Worm (Caenorhabditis elegans) whole organism, dauer: Measurements from ENCODE around the gene scl-13.

Experiments
- unc-62 ChIP-seq: sonication (generic microtip); optimal IDR thresholded peaks from 2 replicates; lab custom pipeline; 2017; ENCODE audit warnings: missing biosample characterization, missing genetic modification reagents, missing genetic modification characterization

Gene scl-13

DNA sequence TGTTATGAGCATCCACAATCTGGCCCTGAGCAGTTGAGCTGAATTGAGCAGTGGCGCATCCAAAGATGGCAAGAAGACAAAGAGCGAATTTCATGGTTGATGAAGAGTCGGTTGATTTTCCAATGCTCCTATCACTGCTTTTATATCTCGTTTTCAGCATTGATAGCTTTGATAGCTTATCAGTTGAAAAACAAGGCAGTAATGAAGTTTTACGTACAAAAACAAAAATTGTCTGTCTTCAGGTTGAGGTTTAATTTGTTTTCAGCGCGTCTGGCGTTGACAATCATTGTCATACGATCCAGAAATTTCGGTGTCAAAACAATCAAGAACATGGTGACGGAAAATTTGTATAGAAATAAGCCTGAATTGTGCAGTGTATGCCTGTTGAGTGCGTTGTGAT, at the start of gene scl-13:
Gene scl-13 (minus strand): TSS at position 101 of the 400 bp plus-strand sequence.
- no peak for TF ChIP-seq unc-62 (GFP tag; lab: Kevin White, UChicago)

ce11 chrV:3860123-3860522, 48.7 kb upstream of the scl-13 start, which contains the start of gene nhr-189:
Gene nhr-189 (minus strand): TSS chrV:3860243.
- TF ChIP-seq unc-62 (GFP tag; lab: Kevin White, UChicago), result no peak

DNA sequence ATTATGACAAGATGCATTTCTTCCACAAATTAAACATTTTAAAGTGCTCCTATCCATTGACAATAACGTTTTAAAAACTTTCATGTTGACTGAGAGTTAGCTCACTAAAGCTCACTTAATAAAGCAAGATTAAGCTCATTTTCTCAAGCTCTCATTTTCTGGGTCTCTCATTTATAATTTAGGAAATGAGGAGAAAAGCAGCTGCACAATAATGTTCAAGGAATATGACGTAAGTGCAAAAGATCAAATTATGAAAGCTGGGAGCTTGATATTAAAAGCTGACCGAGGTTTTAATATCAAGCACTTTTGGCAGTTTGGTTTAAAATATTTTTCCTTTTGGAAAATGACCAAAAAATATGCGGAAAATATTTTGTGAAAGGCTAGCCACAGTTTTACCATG, 46.3 kb upstream of the scl-13 start, which contains the start of gene nhr-188:
Gene nhr-188 (minus strand): TSS at position 84 of the 400 bp plus-strand sequence.
- TF ChIP-seq unc-62 (GFP tag; lab: Kevin White, UChicago), result no peak

DNA sequence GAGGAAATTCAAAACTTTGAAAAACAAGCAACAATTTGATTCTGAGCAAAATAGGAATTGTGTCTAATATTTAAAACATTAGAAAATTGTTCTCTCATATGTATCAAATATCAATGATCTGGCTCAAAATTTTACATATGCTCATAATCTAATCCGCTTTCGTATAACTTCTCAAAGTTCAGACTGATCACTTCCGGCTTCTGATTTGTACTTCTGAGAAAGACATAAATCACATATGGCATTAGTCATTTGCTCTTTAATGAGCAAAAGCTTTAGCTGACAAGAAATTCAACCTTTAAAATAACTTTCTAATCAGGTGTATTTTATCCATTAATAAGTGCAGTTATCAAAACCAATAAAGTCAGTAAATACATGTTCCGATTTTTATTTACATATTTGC, 44.5 kb upstream of the scl-13 start:
- no peak for TF ChIP-seq unc-62 (GFP tag; lab: Kevin White, UChicago)

DNA sequence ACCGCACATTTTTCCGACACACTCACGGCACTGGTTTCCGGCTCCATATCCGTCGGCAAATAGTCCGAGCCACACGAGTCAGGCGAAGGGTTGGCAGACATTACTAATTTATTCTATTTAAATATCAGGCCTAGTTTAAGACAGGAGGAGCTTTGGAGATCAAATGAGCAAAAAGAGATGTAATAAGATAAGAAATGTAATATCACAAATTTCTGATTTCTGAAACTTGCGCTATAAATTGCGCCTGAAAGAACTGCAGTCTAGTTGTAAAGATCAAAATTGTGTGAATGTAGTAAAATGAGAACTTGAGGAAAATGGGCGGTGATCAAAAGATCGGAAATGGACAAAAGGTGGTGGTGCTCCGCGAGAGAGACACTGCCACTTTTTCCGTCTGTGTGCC, 43.4 kb upstream of the scl-13 start, which contains the start of gene nhr-186:
Gene nhr-186 (minus strand): TSS at position 101 of the 400 bp plus-strand sequence.
- TF ChIP-seq unc-62 (GFP tag; lab: Kevin White, UChicago), result no peak

DNA sequence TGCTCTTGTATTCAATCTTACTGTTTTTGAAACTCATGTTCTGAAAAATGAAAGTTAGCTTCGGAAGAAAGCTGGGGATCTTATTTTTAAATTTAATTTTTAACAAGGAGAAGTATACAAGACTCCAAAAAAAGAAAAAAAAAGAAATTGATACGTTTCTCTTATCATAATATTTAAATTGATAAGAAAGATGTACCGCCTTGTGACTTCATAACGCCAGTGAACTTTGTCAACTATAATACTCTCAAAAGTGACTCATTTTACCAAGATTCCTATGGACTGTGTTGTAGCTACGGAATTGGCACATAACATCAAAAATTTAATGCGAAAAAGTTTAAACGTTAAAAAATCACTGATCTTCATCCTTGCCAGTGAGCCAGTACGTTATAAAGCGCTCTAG, 40.3 kb upstream of the scl-13 start:
- no peak for TF ChIP-seq unc-62 (GFP tag; lab: Kevin White, UChicago)

- TF ChIP-seq unc-62 (GFP tag; lab: Kevin White, UChicago), result no peak
Observed at ce11 chrV:3847268-3847667, 35.8 kb upstream of the scl-13 start, which contains the start of gene nhr-185. Gene nhr-185 (minus strand): TSS chrV:3847368.

DNA sequence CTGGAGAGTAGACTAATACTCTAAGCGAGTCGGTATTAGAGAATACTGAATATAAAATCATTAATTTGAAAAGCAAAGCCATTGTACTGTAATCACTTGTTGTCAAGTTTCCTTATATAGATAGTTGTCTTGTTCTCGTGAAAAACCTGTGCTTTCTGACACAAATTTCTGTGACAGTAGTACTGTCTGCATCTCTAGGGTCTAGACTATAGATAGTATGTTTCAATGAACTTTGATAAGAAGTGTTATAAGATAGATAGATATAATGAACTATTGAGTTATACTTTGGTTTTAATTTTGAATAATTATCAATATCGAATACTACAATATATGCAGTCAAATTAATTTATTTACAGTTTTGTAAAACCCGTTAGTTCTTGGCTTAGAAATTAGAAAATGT, 32.5 kb upstream of the scl-13 start, which contains the start of gene ugt-32:
Gene ugt-32 (minus strand): TSS at position 82 of the 400 bp plus-strand sequence.
- no peak for TF ChIP-seq unc-62 (GFP tag; lab: Kevin White, UChicago)

DNA sequence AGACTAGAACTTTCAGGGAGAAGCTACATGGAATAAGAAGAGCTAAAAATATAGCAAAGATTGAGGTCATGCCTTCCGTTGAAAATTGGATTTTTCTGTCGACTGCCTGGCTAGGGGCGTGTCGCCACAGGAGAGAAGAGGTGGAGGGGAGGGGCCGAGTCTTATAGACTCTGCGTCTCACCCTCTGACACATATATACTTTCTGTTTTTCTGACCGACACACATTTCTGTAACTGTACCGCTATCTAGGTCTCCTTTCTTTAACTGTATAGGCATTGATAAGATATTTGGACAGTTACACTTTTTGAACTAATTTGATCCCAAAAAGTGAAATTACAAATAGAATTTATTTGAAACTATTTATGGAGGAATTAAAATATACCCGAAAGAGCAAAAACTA, 30.0 kb upstream of the scl-13 start:
- TF ChIP-seq unc-62 (GFP tag; lab: Kevin White, UChicago), result no peak

DNA sequence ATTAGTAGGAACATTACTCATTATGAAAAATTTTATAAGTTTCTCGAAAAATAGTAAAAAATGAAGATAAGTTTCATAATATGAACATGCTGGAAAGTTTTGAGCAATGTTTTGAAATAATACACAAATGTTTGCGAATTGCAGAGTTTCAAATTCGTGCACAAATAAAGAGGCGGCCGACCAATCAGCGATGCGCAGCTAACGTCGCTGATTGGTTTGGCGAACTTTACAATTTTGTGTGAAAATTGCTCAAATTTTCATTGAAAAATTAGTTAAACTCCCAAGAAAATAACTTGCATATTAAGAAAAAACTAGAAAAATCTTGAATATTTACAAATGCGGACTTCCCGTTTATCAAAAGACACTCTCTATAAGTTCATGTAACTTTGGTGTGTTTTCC, 21.2 kb upstream of the scl-13 start:
- TF ChIP-seq unc-62 (GFP tag; lab: Kevin White, UChicago), result no peak

ce11 chrV:3832103-3832502, 20.7 kb upstream of the scl-13 start:
- no peak for TF ChIP-seq unc-62 (GFP tag; lab: Kevin White, UChicago)

ce11 chrV:3831616-3832015, 20.2 kb upstream of the scl-13 start, which contains the start of gene H10D18.5:
Gene H10D18.5 (minus strand): TSS chrV:3831716.
- no peak for TF ChIP-seq unc-62 (GFP tag; lab: Kevin White, UChicago)

ce11 chrV:3825190-3825589, 13.7 kb upstream of the scl-13 start:
- TF ChIP-seq unc-62 (GFP tag; lab: Kevin White, UChicago), result no peak

DNA sequence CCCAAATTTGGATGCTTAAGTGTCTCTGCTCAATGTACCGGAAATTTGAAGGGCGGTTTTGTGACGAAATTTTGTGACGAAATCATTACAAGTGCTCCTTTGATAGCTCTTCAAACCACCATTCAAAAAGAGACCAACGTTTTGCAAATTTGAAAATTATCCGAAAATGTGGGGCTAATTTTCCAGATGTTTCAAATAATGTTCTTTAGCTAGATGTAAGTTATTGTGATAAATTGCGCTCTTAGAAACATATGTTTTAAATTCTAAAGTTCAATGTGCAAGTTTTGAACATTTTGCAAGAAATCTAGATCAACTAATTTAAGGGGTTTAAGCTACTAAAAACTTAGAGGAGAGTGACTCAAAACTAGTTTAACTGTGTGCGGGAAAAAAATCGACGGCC, 9.4 kb upstream of the scl-13 start:
- no peak for TF ChIP-seq unc-62 (GFP tag; lab: Kevin White, UChicago)

ce11 chrV:3814938-3815337, 3.5 kb upstream of the scl-13 start, which contains the start of gene H10D18.1:
Gene H10D18.1 (plus strand): TSS chrV:3815214.
- no peak for TF ChIP-seq unc-62 (GFP tag; lab: Kevin White, UChicago)

- no peak for TF ChIP-seq unc-62 (GFP tag; lab: Kevin White, UChicago)
Observed at ce11 chrV:3814009-3814408, 2.6 kb upstream of the scl-13 start.

ce11 chrV:3812291-3812690, 850 bp upstream of the scl-13 start, which contains the start of gene scl-12:
Gene scl-12 (plus strand): TSS chrV:3812591.
- TF ChIP-seq unc-62 (GFP tag; lab: Kevin White, UChicago), result no peak
